Worm (Caenorhabditis elegans) whole organism, L4 larva: ENCODE results near the gene F35F10.6.

Experiments used
- T20F7.1 ChIP-seq: fragments of 200-800 bp; sonication (Bioruptor generic); optimal IDR thresholded peaks from 2 replicates; lab custom pipeline; 2018; ENCODE audit warnings: mild to moderate bottlenecking, missing genetic modification characterization, missing compliant biosample characterization
- ZK546.5 ChIP-seq, 2 experiments: sonication (generic microtip); optimal IDR thresholded peaks; 2 replicates each; lab custom pipeline; 2017; ENCODE audit warnings: missing biosample characterization in 2 of 2, missing genetic modification characterization in 2 of 2
- hlh-30 ChIP-seq: sonication (generic microtip); optimal IDR thresholded peaks from 2 replicates; lab custom pipeline; 2017; ENCODE audit warnings: antibody characterized with exemption, mild to moderate bottlenecking, missing genetic modification characterization, missing compliant biosample characterization; ENCODE audit not compliant: insufficient read depth
- mdt-29 ChIP-seq: fragments of 200-800 bp; sonication (Bioruptor generic); IDR thresholded peaks from 2 replicates; pipeline ENCODE4 v1.3.6; 2022; ENCODE audit warnings: missing genetic modification reagents, missing genetic modification characterization, missing compliant biosample characterization
- nhr-28 ChIP-seq: fragments of 150-350 bp; optimal IDR thresholded peaks from 2 replicates; lab custom pipeline; 2014; ENCODE audit warnings: missing biosample characterization, missing genetic modification characterization
- nhr-6 ChIP-seq: fragments of 150-350 bp; optimal IDR thresholded peaks from 2 replicates; lab custom pipeline; 2014; ENCODE audit warnings: missing biosample characterization, missing genetic modification characterization
- nhr-76 ChIP-seq: fragments of 150-350 bp; optimal IDR thresholded peaks from 2 replicates; lab custom pipeline; 2014; ENCODE audit warnings: missing biosample characterization, missing genetic modification characterization
- pha-4 ChIP-seq, 2 experiments: fragments of 150-350 bp in 1 of 2; fragments of 200-800 bp in 1 of 2; sonication (Bioruptor generic) in 1 of 2; IDR thresholded peaks in 1 of 2; optimal IDR thresholded peaks in 1 of 2; 2 replicates each; pipeline versions ENCODE4 v1.3.6 to Lab custom; 2014 to 2022; ENCODE audit warnings: missing genetic modification characterization in 2 of 2, missing genetic modification reagents in 2 of 2, missing biosample characterization in 1 of 2, missing compliant biosample characterization in 1 of 2
- php-3 ChIP-seq: fragments of 200-800 bp; sonication (Bioruptor generic); IDR thresholded peaks from 2 replicates; pipeline ENCODE4 v1.3.6; 2022; ENCODE audit warnings: missing genetic modification reagents, missing genetic modification characterization, missing compliant biosample characterization
- skn-1 ChIP-seq: fragments of 150-350 bp; optimal IDR thresholded peaks from 2 replicates; lab custom pipeline; 2014; ENCODE audit warnings: missing biosample characterization, missing genetic modification characterization

ce11 chrV:3281523-3281922, 7.6 kb downstream of the F35F10.6 start, which contains the start of gene T28A11.25:
- TF ChIP-seq skn-1 (tag; lab: Kevin White, UChicago): no peak
- no peak for TF ChIP-seq T20F7.1
- TF ChIP-seq nhr-28 (tag; lab: Kevin White, UChicago): no peak
- no peak for TF ChIP-seq php-3 (GFP tag; lab: Robert Waterston, UW)
- no peak for TF ChIP-seq nhr-76 (tag; lab: Kevin White, UChicago)
- TF ChIP-seq pha-4 (GFP tag; IDR thresholded peaks at IDR 0.05; lab: Robert Waterston, UW): no peak
- no peak for TF ChIP-seq pha-4 (tag; optimal IDR thresholded peaks at IDR 0.05; lab: Kevin White, UChicago)
- no peak for TF ChIP-seq hlh-30
- no peak for TF ChIP-seq nhr-6 (tag; lab: Kevin White, UChicago)
- no peak for TF ChIP-seq ZK546.5 (tag; optimal IDR thresholded peaks at IDR 0.05; lab: Kevin White, UChicago)
- TF ChIP-seq mdt-29 (GFP tag; lab: Robert Waterston, UW): no peak
